Worm (Caenorhabditis elegans) whole organism, late embryonic: ENCODE measurements around the gene srg-24.

Source experiments
- C38D4.7 ChIP-seq: fragments of 200-800 bp; sonication (Bioruptor generic); optimal IDR thresholded peaks from 2 replicates; lab custom pipeline; 2018; ENCODE audit warnings: mild to moderate bottlenecking, missing genetic modification characterization, moderate library complexity, missing compliant biosample characterization
- F13H6.1 ChIP-seq: sonication (generic microtip); optimal IDR thresholded peaks from 2 replicates; lab custom pipeline; 2016; ENCODE audit warnings: missing genetic modification characterization, missing compliant biosample characterization
- K02D7.2 ChIP-seq: sonication (generic microtip); optimal IDR thresholded peaks from 2 replicates; lab custom pipeline; 2017; ENCODE audit warnings: mild to moderate bottlenecking, missing genetic modification characterization, missing compliant biosample characterization
- K09A11.1 ChIP-seq: sonication (generic microtip); optimal IDR thresholded peaks from 2 replicates; lab custom pipeline; 2017; ENCODE audit warnings: antibody characterized with exemption, mild to moderate bottlenecking, missing genetic modification characterization, missing compliant biosample characterization; ENCODE audit not compliant: insufficient read depth
- Y22D7AL.16 ChIP-seq: sonication (generic microtip); optimal IDR thresholded peaks from 2 replicates; lab custom pipeline; 2016; ENCODE audit warnings: missing genetic modification characterization, missing compliant biosample characterization
- ama-1 ChIP-seq: fragments of 150-350 bp; optimal IDR thresholded peaks from 2 replicates; lab custom pipeline; 2014
- ceh-14 ChIP-seq: sonication (generic microtip); optimal IDR thresholded peaks from 2 replicates; lab custom pipeline; 2016; ENCODE audit warnings: missing genotype, missing genetic modification characterization, missing compliant biosample characterization
- ceh-18 ChIP-seq: sonication (generic microtip); optimal IDR thresholded peaks from 2 replicates; lab custom pipeline; 2016; ENCODE audit warnings: missing genetic modification characterization, missing compliant biosample characterization
- ceh-19 ChIP-seq: fragments of 200-800 bp; sonication (Bioruptor generic); optimal IDR thresholded peaks from 2 replicates; lab custom pipeline; 2018; ENCODE audit warnings: mild to moderate bottlenecking, missing genetic modification characterization, missing compliant biosample characterization
- ceh-2 ChIP-seq: sonication (generic microtip); optimal IDR thresholded peaks from 2 replicates; lab custom pipeline; 2016; ENCODE audit warnings: missing genotype, missing genetic modification characterization, missing compliant biosample characterization
- ceh-22 ChIP-seq: sonication (generic microtip); optimal IDR thresholded peaks from 2 replicates; lab custom pipeline; 2017; ENCODE audit warnings: missing biosample characterization, missing genetic modification characterization
- ceh-24 ChIP-seq: sonication (generic microtip); optimal IDR thresholded peaks from 2 replicates; lab custom pipeline; 2016; ENCODE audit warnings: mild to moderate bottlenecking, missing genetic modification characterization, missing compliant biosample characterization
- ceh-30 ChIP-seq: fragments of 150-350 bp; optimal IDR thresholded peaks from 2 replicates; lab custom pipeline; 2014; ENCODE audit warnings: missing biosample characterization, missing genetic modification characterization
- ceh-31 ChIP-seq: sonication (generic microtip); optimal IDR thresholded peaks from 2 replicates; lab custom pipeline; 2016; ENCODE audit warnings: missing genetic modification characterization, missing compliant biosample characterization
- ceh-45 ChIP-seq: fragments of 200-800 bp; sonication (Bioruptor generic); IDR thresholded peaks from 2 replicates; pipeline ENCODE4 v1.3.6; 2022; ENCODE audit warnings: missing genetic modification reagents, missing genetic modification characterization, missing compliant biosample characterization
- ceh-6 ChIP-seq: fragments of 200-800 bp; sonication (Bioruptor generic); optimal IDR thresholded peaks from 2 replicates; lab custom pipeline; 2018; ENCODE audit warnings: mild to moderate bottlenecking, missing genetic modification characterization, missing compliant biosample characterization
- che-1 ChIP-seq: sonication (generic microtip); optimal IDR thresholded peaks from 2 replicates; lab custom pipeline; 2016; ENCODE audit warnings: mild to moderate bottlenecking, missing genetic modification characterization, missing compliant biosample characterization
- dmd-4 ChIP-seq: sonication (generic microtip); optimal IDR thresholded peaks from 2 replicates; lab custom pipeline; 2016; ENCODE audit warnings: borderline replicate concordance, missing genetic modification characterization, missing compliant biosample characterization
- dve-1 ChIP-seq: sonication (generic microtip); optimal IDR thresholded peaks from 2 replicates; lab custom pipeline; 2017; ENCODE audit warnings: antibody characterized with exemption, mild to moderate bottlenecking, missing genetic modification characterization, missing compliant biosample characterization
- elt-2 ChIP-seq: sonication (generic microtip); optimal IDR thresholded peaks from 2 replicates; lab custom pipeline; 2016; ENCODE audit warnings: missing genetic modification reagents, missing genetic modification characterization, missing compliant biosample characterization
- elt-4 ChIP-seq: sonication (generic microtip); optimal IDR thresholded peaks from 2 replicates; lab custom pipeline; 2016; ENCODE audit warnings: missing genetic modification characterization, missing compliant biosample characterization
- eyg-1 ChIP-seq: sonication (generic microtip); optimal IDR thresholded peaks from 2 replicates; lab custom pipeline; 2016; ENCODE audit warnings: missing genotype, missing genetic modification characterization, missing compliant biosample characterization
- fax-1 ChIP-seq: sonication (generic microtip); optimal IDR thresholded peaks from 2 replicates; lab custom pipeline; 2016; ENCODE audit warnings: missing genotype, missing genetic modification characterization, missing compliant biosample characterization
- fkh-6 ChIP-seq: sonication (generic microtip); optimal IDR thresholded peaks from 2 replicates; lab custom pipeline; 2016; ENCODE audit warnings: missing genetic modification characterization, missing compliant biosample characterization
- hlh-13 ChIP-seq: fragments of 200-800 bp; sonication (Bioruptor generic); optimal IDR thresholded peaks from 2 replicates; lab custom pipeline; 2018; ENCODE audit warnings: mild to moderate bottlenecking, missing genetic modification characterization, missing compliant biosample characterization
- hlh-15 ChIP-seq: sonication (generic microtip); optimal IDR thresholded peaks from 2 replicates; lab custom pipeline; 2016; ENCODE audit warnings: missing genetic modification characterization, missing compliant biosample characterization
- hlh-6 ChIP-seq: sonication (generic microtip); optimal IDR thresholded peaks from 2 replicates; lab custom pipeline; 2016; ENCODE audit warnings: missing genotype, missing genetic modification characterization, missing compliant biosample characterization
- hlh-8 ChIP-seq: sonication (generic microtip); optimal IDR thresholded peaks from 2 replicates; lab custom pipeline; 2016; ENCODE audit warnings: missing genotype, missing genetic modification characterization, missing compliant biosample characterization
- lim-6 ChIP-seq: sonication (generic microtip); optimal IDR thresholded peaks from 2 replicates; lab custom pipeline; 2016; ENCODE audit warnings: missing genetic modification characterization, missing compliant biosample characterization
- mec-3 ChIP-seq: sonication (generic microtip); optimal IDR thresholded peaks from 2 replicates; lab custom pipeline; 2016; ENCODE audit warnings: borderline replicate concordance, missing genetic modification characterization, missing compliant biosample characterization
- nfya-1 ChIP-seq: sonication (generic microtip); optimal IDR thresholded peaks from 2 replicates; lab custom pipeline; 2017; ENCODE audit warnings: missing genetic modification characterization, mild to moderate bottlenecking, missing compliant biosample characterization, antibody characterized with exemption, moderate library complexity
- nhr-11 ChIP-seq: fragments of 150-350 bp; optimal IDR thresholded peaks from 2 replicates; lab custom pipeline; 2014; ENCODE audit warnings: missing biosample characterization, missing genetic modification characterization
- nhr-232 ChIP-seq: sonication (generic microtip); optimal IDR thresholded peaks from 2 replicates; lab custom pipeline; 2016; ENCODE audit warnings: missing genetic modification characterization, missing compliant biosample characterization
- odd-2 ChIP-seq: sonication (generic microtip); optimal IDR thresholded peaks from 2 replicates; lab custom pipeline; 2017; ENCODE audit warnings: antibody characterized with exemption, mild to moderate bottlenecking, missing genetic modification characterization, missing compliant biosample characterization
- pag-3 ChIP-seq: sonication (generic microtip); optimal IDR thresholded peaks from 2 replicates; lab custom pipeline; 2016; ENCODE audit warnings: missing compliant biosample characterization, missing genetic modification characterization, borderline replicate concordance
- pat-9 ChIP-seq: fragments of 200-800 bp; sonication (Bioruptor generic); optimal IDR thresholded peaks from 2 replicates; lab custom pipeline; 2018; ENCODE audit warnings: mild to moderate bottlenecking, missing genetic modification characterization, moderate library complexity, missing compliant biosample characterization
- pqm-1 ChIP-seq: sonication (generic microtip); optimal IDR thresholded peaks from 2 replicates; lab custom pipeline; 2016; ENCODE audit warnings: missing genetic modification characterization, missing compliant biosample characterization
- pros-1 ChIP-seq: fragments of 150-350 bp; optimal IDR thresholded peaks from 2 replicates; lab custom pipeline; 2014; ENCODE audit warnings: missing biosample characterization, missing genetic modification reagents, missing genetic modification characterization
- ref-2 ChIP-seq: sonication (generic microtip); optimal IDR thresholded peaks from 2 replicates; lab custom pipeline; 2016; ENCODE audit warnings: missing genetic modification characterization, missing compliant biosample characterization
- rnt-1 ChIP-seq: sonication (generic microtip); optimal IDR thresholded peaks from 2 replicates; lab custom pipeline; 2016; ENCODE audit warnings: missing genetic modification characterization, missing compliant biosample characterization
- sdc-2 ChIP-seq: sonication (generic microtip); optimal IDR thresholded peaks from 2 replicates; lab custom pipeline; 2016; ENCODE audit warnings: missing genotype, missing genetic modification characterization, missing compliant biosample characterization
- sox-2 ChIP-seq: fragments of 200-800 bp; sonication (Bioruptor generic); IDR thresholded peaks from 2 replicates; pipeline ENCODE4 v1.3.6; 2022; ENCODE audit warnings: missing genetic modification reagents, missing genetic modification characterization, missing compliant biosample characterization
- sox-4 ChIP-seq: sonication (generic microtip); optimal IDR thresholded peaks from 2 replicates; lab custom pipeline; 2017; ENCODE audit warnings: mild to moderate bottlenecking, missing genetic modification characterization, inconsistent platforms, missing compliant biosample characterization
- syd-9 ChIP-seq: sonication (generic microtip); optimal IDR thresholded peaks from 2 replicates; lab custom pipeline; 2016; ENCODE audit warnings: mild to moderate bottlenecking, missing genetic modification characterization, moderate library complexity, missing compliant biosample characterization
- tbx-2 ChIP-seq: sonication (generic microtip); optimal IDR thresholded peaks from 2 replicates; lab custom pipeline; 2016; ENCODE audit warnings: missing genetic modification characterization, missing compliant biosample characterization
- ttx-3 ChIP-seq: sonication (generic microtip); optimal IDR thresholded peaks from 2 replicates; lab custom pipeline; 2016; ENCODE audit warnings: missing genetic modification reagents, missing genetic modification characterization, missing compliant biosample characterization
- unc-55 ChIP-seq: sonication (generic microtip); optimal IDR thresholded peaks from 2 replicates; lab custom pipeline; 2017; ENCODE audit warnings: missing biosample characterization, missing genetic modification reagents, missing genetic modification characterization
- unc-86 ChIP-seq: sonication (generic microtip); optimal IDR thresholded peaks from 2 replicates; lab custom pipeline; 2016; ENCODE audit warnings: missing genetic modification characterization, missing compliant biosample characterization
- zip-5 ChIP-seq: sonication (generic microtip); optimal IDR thresholded peaks from 2 replicates; lab custom pipeline; 2016; ENCODE audit warnings: missing genetic modification characterization, missing compliant biosample characterization
- ztf-16 ChIP-seq: sonication (generic microtip); optimal IDR thresholded peaks from 2 replicates; lab custom pipeline; 2017; ENCODE audit warnings: missing genetic modification characterization, missing compliant biosample characterization

The srg-24 gene

DNA sequence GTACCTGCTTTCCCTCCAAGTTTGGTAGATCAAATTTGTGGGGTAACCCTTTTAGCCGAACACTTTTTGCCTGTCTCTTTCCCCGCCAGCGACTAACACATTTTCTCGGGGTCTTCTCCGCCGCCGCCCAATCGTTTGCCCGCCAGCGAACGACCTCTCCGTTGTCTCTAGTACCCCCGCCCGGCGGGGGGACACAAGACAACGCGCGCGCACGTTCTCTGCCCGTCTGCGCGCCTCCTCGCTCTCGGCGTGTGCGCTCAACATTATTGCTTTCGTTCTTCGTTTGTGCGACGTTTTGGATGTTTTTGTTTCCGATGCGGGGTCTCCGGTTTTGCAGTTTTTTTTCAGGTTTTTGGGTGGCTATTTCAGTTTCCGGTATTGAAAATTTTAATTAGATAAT lies 44.9 kb downstream of the srg-24 start (continued):
- TF ChIP-seq C38D4.7 (GFP tag; lab: Kevin White, UChicago) (no peak), ceh-19 (peak; percentile 0), unc-86 (tag; lab: Kevin White, UChicago) (no peak), tbx-2 (peak; percentile 60), ref-2 (tag; lab: Kevin White, UChicago) (peak; percentile 53), ama-1 (lab: Kevin White, UChicago) (no peak), pat-9 (no peak), nfya-1 (tag; lab: Kevin White, UChicago) (peak; percentile 67), ceh-18 (tag; lab: Kevin White, UChicago) (peak; percentile 16), pros-1 (tag; lab: Kevin White, UChicago) (peak; percentile 60), ceh-2 (no peak), fkh-6 (tag; lab: Kevin White, UChicago) (peak; percentile 48), dmd-4 (tag; lab: Kevin White, UChicago) (no peak), pqm-1 (tag; lab: Kevin White, UChicago) (no peak), ceh-6 (no peak)

- TF ChIP-seq ceh-31 (peak; percentile 31), pqm-1 (tag; lab: Kevin White, UChicago) (no peak), nhr-11 (tag; lab: Kevin White, UChicago) (no peak), ceh-45 (GFP tag; lab: Robert Waterston, UW) (no peak), K02D7.2 (tag; lab: Kevin White, UChicago) (no peak), ztf-16 (tag; lab: Kevin White, UChicago) (no peak), ceh-14 (tag; lab: Kevin White, UChicago) (no peak), syd-9 (tag; lab: Kevin White, UChicago) (no peak), tbx-2 (peak; percentile 22), sox-4 (tag; lab: Kevin White, UChicago) (no peak), hlh-8 (no peak), sox-2 (no peak), ceh-19 (no peak), ceh-24 (tag; lab: Kevin White, UChicago) (no peak), elt-2 (tag; lab: Kevin White, UChicago) (no peak), F13H6.1 (tag; lab: Kevin White, UChicago) (no peak), Y22D7AL.16 (tag; lab: Kevin White, UChicago) (no peak), C38D4.7 (GFP tag; lab: Kevin White, UChicago) (no peak), unc-55 (GFP tag; lab: Kevin White, UChicago) (no peak), pag-3 (tag; lab: Kevin White, UChicago) (no peak), ceh-2 (peak; percentile 11), fax-1 (tag; lab: Kevin White, UChicago) (no peak), hlh-13 (no peak), hlh-6 (tag; lab: Kevin White, UChicago) (peak; percentile 6), che-1 (tag; lab: Kevin White, UChicago) (no peak), nfya-1 (tag; lab: Kevin White, UChicago) (peak; percentile 72), ama-1 (lab: Kevin White, UChicago) (no peak), odd-2 (tag; lab: Kevin White, UChicago) (no peak), sdc-2 (tag; lab: Kevin White, UChicago) (no peak), unc-86 (tag; lab: Kevin White, UChicago) (no peak), ceh-30 (tag; lab: Kevin White, UChicago) (no peak), fkh-6 (tag; lab: Kevin White, UChicago) (no peak), lim-6 (tag; lab: Kevin White, UChicago) (no peak), eyg-1 (tag; lab: Kevin White, UChicago) (no peak), elt-4 (tag; lab: Kevin White, UChicago) (no peak), mec-3 (tag; lab: Kevin White, UChicago) (no peak), K09A11.1 (tag; lab: Kevin White, UChicago) (no peak), ceh-6 (no peak), hlh-15 (no peak), pat-9 (no peak), dve-1 (tag; lab: Kevin White, UChicago) (no peak), zip-5 (tag; lab: Kevin White, UChicago) (no peak), ttx-3 (tag; lab: Kevin White, UChicago) (no peak), ceh-22 (tag; lab: Kevin White, UChicago) (no peak), rnt-1 (no peak), nhr-232 (tag; lab: Kevin White, UChicago) (no peak), dmd-4 (tag; lab: Kevin White, UChicago) (no peak)
Observed at ce11 chrII:3054622-3055021, 45.8 kb downstream of the srg-24 start.
